Worm (Caenorhabditis elegans) whole organism, L4 larva: Measurements from ENCODE around the gene gcp-2.2.

Experiments used
- D1046.2 ChIP-seq: fragments of 200-800 bp; sonication (Bioruptor generic); IDR thresholded peaks from 2 replicates; pipeline ENCODE4 v1.3.6; 2022; ENCODE audit warnings: missing genetic modification characterization, missing compliant biosample characterization
- F26F4.8 ChIP-seq: fragments of 200-800 bp; sonication (Bioruptor generic); conservative IDR thresholded peaks from 2 replicates; pipeline ENCODE4 v1.3.6; 2022; ENCODE audit warnings: missing genetic modification characterization, missing compliant biosample characterization
- F44E2.7 ChIP-seq: fragments of 200-800 bp; sonication (Bioruptor generic); IDR thresholded peaks from 2 replicates; pipeline ENCODE4 v2.1.2; 2022; ENCODE audit warnings: missing genetic modification characterization, missing compliant biosample characterization
- F49E8.2 ChIP-seq: sonication (generic microtip); optimal IDR thresholded peaks from 2 replicates; lab custom pipeline; 2016; ENCODE audit warnings: missing compliant biosample characterization, mild to moderate bottlenecking, missing genetic modification characterization, borderline replicate concordance
- T26A8.4 ChIP-seq: fragments of 200-800 bp; sonication (Bioruptor generic); IDR thresholded peaks from 2 replicates; pipeline ENCODE4 v1.3.6; 2022; ENCODE audit warnings: missing genetic modification characterization, missing compliant biosample characterization
- Y5F2A.4 ChIP-seq: fragments of 200-800 bp; sonication (Bioruptor generic); optimal IDR thresholded peaks from 2 replicates; lab custom pipeline; 2018; ENCODE audit warnings: mild to moderate bottlenecking, missing genetic modification characterization, missing compliant biosample characterization
- ZK337.2 ChIP-seq: fragments of 200-800 bp; sonication (Bioruptor generic); IDR thresholded peaks from 2 replicates; pipeline ENCODE4 v1.3.6; 2022; ENCODE audit warnings: missing genetic modification reagents, missing genetic modification characterization, missing compliant biosample characterization
- ZK546.5 ChIP-seq, 2 experiments: sonication (generic microtip); optimal IDR thresholded peaks; 2 replicates each; lab custom pipeline; 2017; ENCODE audit warnings: missing biosample characterization in 2 of 2, missing genetic modification characterization in 2 of 2
- ama-1 ChIP-seq: fragments of 150-350 bp; optimal IDR thresholded peaks from 2 replicates; lab custom pipeline; 2014; ENCODE audit warnings: inconsistent platforms, mixed read lengths
- attf-4 ChIP-seq: sonication (generic microtip); optimal IDR thresholded peaks from 3 replicates; lab custom pipeline; 2017; ENCODE audit warnings: missing biosample characterization, missing genetic modification characterization
- ceh-28 ChIP-seq: fragments of 150-350 bp; optimal IDR thresholded peaks from 2 replicates; lab custom pipeline; 2014; ENCODE audit warnings: missing biosample characterization, missing genetic modification reagents, missing genetic modification characterization
- ceh-62 ChIP-seq: sonication (generic microtip); optimal IDR thresholded peaks from 2 replicates; lab custom pipeline; 2017; ENCODE audit warnings: missing biosample characterization, missing genetic modification characterization
- ceh-82 ChIP-seq: sonication (generic microtip); optimal IDR thresholded peaks from 2 replicates; lab custom pipeline; 2017; ENCODE audit warnings: missing biosample characterization, missing genetic modification characterization
- cey-2 ChIP-seq: sonication (generic microtip); optimal IDR thresholded peaks from 3 replicates; lab custom pipeline; 2017; ENCODE audit warnings: missing genetic modification characterization, mild to moderate bottlenecking, missing compliant biosample characterization, antibody characterized with exemption, borderline replicate concordance; ENCODE audit not compliant: insufficient read depth
- ctbp-1 ChIP-seq: fragments of 200-800 bp; sonication (Bioruptor generic); IDR thresholded peaks from 2 replicates; pipeline ENCODE4 v1.3.6; 2022; ENCODE audit warnings: missing genetic modification reagents, missing genetic modification characterization, missing compliant biosample characterization
- daf-16 ChIP-seq, 3 experiments: sonication (generic microtip); optimal IDR thresholded peaks; 2 replicates each; lab custom pipeline; 2016 to 2017; ENCODE audit warnings: missing genetic modification characterization in 3 of 3, missing genetic modification reagents in 3 of 3, mild to moderate bottlenecking in 2 of 3, missing compliant biosample characterization in 2 of 3, missing biosample characterization in 1 of 3, moderate library complexity in 1 of 3
- daf-19 ChIP-seq: fragments of 200-800 bp; sonication (Bioruptor generic); conservative IDR thresholded peaks from 2 replicates; pipeline ENCODE4 v1.3.6; 2022; ENCODE audit warnings: missing genetic modification characterization, missing compliant biosample characterization
- dmd-9 ChIP-seq: fragments of 200-800 bp; sonication (Bioruptor generic); IDR thresholded peaks from 2 replicates; pipeline ENCODE4 v1.3.6; 2022; ENCODE audit warnings: missing genetic modification reagents, missing genetic modification characterization, missing compliant biosample characterization
- duxl-1 ChIP-seq: sonication (generic microtip); optimal IDR thresholded peaks from 2 replicates; lab custom pipeline; 2016; ENCODE audit warnings: mild to moderate bottlenecking, missing genetic modification characterization, moderate library complexity, missing compliant biosample characterization; ENCODE audit not compliant: poor library complexity
- fkh-10 ChIP-seq: fragments of 150-350 bp; optimal IDR thresholded peaks from 2 replicates; lab custom pipeline; 2014; ENCODE audit warnings: missing biosample characterization, missing genetic modification reagents, missing genetic modification characterization
- fos-1 ChIP-seq: fragments of 150-350 bp; optimal IDR thresholded peaks from 2 replicates; lab custom pipeline; 2014; ENCODE audit warnings: missing biosample characterization, missing genetic modification characterization
- gei-8 ChIP-seq: fragments of 200-800 bp; sonication (Bioruptor generic); optimal IDR thresholded peaks from 2 replicates; lab custom pipeline; 2018; ENCODE audit warnings: mild to moderate bottlenecking, missing genetic modification characterization, missing compliant biosample characterization
- hif-1 ChIP-seq, 2 experiments: sonication (generic microtip); optimal IDR thresholded peaks; 2 replicates each; lab custom pipeline; 2016 to 2017; ENCODE audit warnings: missing compliant biosample characterization in 2 of 2, missing genetic modification characterization in 2 of 2, missing genetic modification reagents in 2 of 2, missing genotype in 2 of 2, mild to moderate bottlenecking in 1 of 2
- hlh-30 ChIP-seq: sonication (generic microtip); optimal IDR thresholded peaks from 2 replicates; lab custom pipeline; 2017; ENCODE audit warnings: antibody characterized with exemption, mild to moderate bottlenecking, missing genetic modification characterization, missing compliant biosample characterization; ENCODE audit not compliant: insufficient read depth
- hmg-1.1 ChIP-seq: fragments of 200-800 bp; sonication (Bioruptor generic); IDR thresholded peaks from 2 replicates; pipeline ENCODE4 v1.3.6; 2022; ENCODE audit warnings: missing genetic modification reagents, missing genetic modification characterization, missing compliant biosample characterization
- lin-13 ChIP-seq: fragments of 150-350 bp; optimal IDR thresholded peaks from 2 replicates; lab custom pipeline; 2014; ENCODE audit warnings: missing biosample characterization, missing genetic modification reagents, missing genetic modification characterization
- lin-15B ChIP-seq: fragments of 150-350 bp; sonication (generic microtip); optimal IDR thresholded peaks from 3 replicates; lab custom pipeline; 2014; ENCODE audit warnings: missing biosample characterization, missing genetic modification characterization
- lin-39 ChIP-seq: fragments of 150-350 bp; optimal IDR thresholded peaks from 2 replicates; lab custom pipeline; 2014; ENCODE audit warnings: missing biosample characterization, missing genetic modification reagents, missing genetic modification characterization
- lsy-2 ChIP-seq, 2 experiments: fragments of 150-350 bp in 1 of 2; sonication (generic microtip) in 1 of 2; optimal IDR thresholded peaks; 2 replicates each; lab custom pipeline; 2014 to 2017; ENCODE audit warnings: missing biosample characterization in 2 of 2, missing genetic modification characterization in 2 of 2
- mdl-1 ChIP-seq, 2 experiments: fragments of 150-350 bp in 1 of 2; sonication (generic microtip) in 1 of 2; optimal IDR thresholded peaks; 2 replicates each; lab custom pipeline; 2014 to 2017; ENCODE audit warnings: missing biosample characterization in 2 of 2, missing genetic modification characterization in 2 of 2
- mep-1 ChIP-seq: fragments of 150-350 bp; sonication (generic microtip); optimal IDR thresholded peaks from 3 replicates; lab custom pipeline; 2014; ENCODE audit warnings: missing biosample characterization, missing genetic modification characterization
- mes-2 ChIP-seq: sonication (generic microtip); optimal IDR thresholded peaks from 2 replicates; lab custom pipeline; 2016; ENCODE audit warnings: missing genotype, mild to moderate bottlenecking, missing genetic modification characterization, missing compliant biosample characterization; ENCODE audit not compliant: poor library complexity, severe bottlenecking
- mxl-2 ChIP-seq: fragments of 200-800 bp; sonication (Bioruptor generic); conservative IDR thresholded peaks from 2 replicates; pipeline ENCODE4 v1.3.6; 2022; ENCODE audit warnings: missing genetic modification reagents, missing genetic modification characterization, missing compliant biosample characterization
- mxl-3 ChIP-seq: fragments of 200-800 bp; sonication (Bioruptor generic); optimal IDR thresholded peaks from 2 replicates; lab custom pipeline; 2018; ENCODE audit warnings: mild to moderate bottlenecking, missing genetic modification characterization, missing compliant biosample characterization
- nhr-102 ChIP-seq: sonication (generic microtip); optimal IDR thresholded peaks from 2 replicates; lab custom pipeline; 2016; ENCODE audit warnings: mild to moderate bottlenecking, missing genetic modification characterization, moderate library complexity, missing compliant biosample characterization
- nhr-237 ChIP-seq: sonication (generic microtip); optimal IDR thresholded peaks from 2 replicates; lab custom pipeline; 2017; ENCODE audit warnings: missing biosample characterization, missing genetic modification characterization
- nhr-25 ChIP-seq: sonication (generic microtip); optimal IDR thresholded peaks from 2 replicates; lab custom pipeline; 2017; ENCODE audit warnings: missing genetic modification characterization, mild to moderate bottlenecking, missing compliant biosample characterization, antibody characterized with exemption, moderate library complexity, borderline replicate concordance; ENCODE audit not compliant: insufficient read depth
- nhr-41 ChIP-seq: fragments of 200-800 bp; sonication (Bioruptor generic); IDR thresholded peaks from 2 replicates; pipeline ENCODE4 v1.3.6; 2022; ENCODE audit warnings: missing genetic modification reagents, missing genetic modification characterization, missing compliant biosample characterization
- nhr-48 ChIP-seq: sonication (generic microtip); optimal IDR thresholded peaks from 2 replicates; lab custom pipeline; 2016; ENCODE audit warnings: mild to moderate bottlenecking, missing genetic modification characterization, missing compliant biosample characterization
- nhr-6 ChIP-seq: fragments of 150-350 bp; optimal IDR thresholded peaks from 2 replicates; lab custom pipeline; 2014; ENCODE audit warnings: missing biosample characterization, missing genetic modification characterization
- nhr-76 ChIP-seq: fragments of 150-350 bp; optimal IDR thresholded peaks from 2 replicates; lab custom pipeline; 2014; ENCODE audit warnings: missing biosample characterization, missing genetic modification characterization
- php-3 ChIP-seq: fragments of 200-800 bp; sonication (Bioruptor generic); IDR thresholded peaks from 2 replicates; pipeline ENCODE4 v1.3.6; 2022; ENCODE audit warnings: missing genetic modification reagents, missing genetic modification characterization, missing compliant biosample characterization
- set-16 ChIP-seq: fragments of 200-800 bp; sonication (Bioruptor generic); IDR thresholded peaks from 2 replicates; pipeline ENCODE4 v1.3.6; 2022; ENCODE audit warnings: missing genetic modification reagents, missing genetic modification characterization, missing compliant biosample characterization
- skn-1 ChIP-seq: fragments of 150-350 bp; optimal IDR thresholded peaks from 2 replicates; lab custom pipeline; 2014; ENCODE audit warnings: missing biosample characterization, missing genetic modification characterization
- unc-39 ChIP-seq: sonication (generic microtip); optimal IDR thresholded peaks from 2 replicates; lab custom pipeline; 2017; ENCODE audit warnings: missing biosample characterization, missing genetic modification characterization
- zag-1 ChIP-seq: fragments of 150-350 bp; optimal IDR thresholded peaks from 2 replicates; lab custom pipeline; 2014; ENCODE audit warnings: missing biosample characterization, missing genetic modification characterization
- ztf-7 ChIP-seq: fragments of 150-350 bp; optimal IDR thresholded peaks from 2 replicates; lab custom pipeline; 2014; ENCODE audit warnings: missing biosample characterization, missing genetic modification characterization

gcp-2.2 gene

ce11 chrX:11519016-11519509 lies 18.5 kb upstream of the gcp-2.2 start, which contains the start of gene hpo-34 (continued):
- no peak for TF ChIP-seq mxl-2 (GFP tag; lab: Robert Waterston, UW)
- no peak for TF ChIP-seq ZK546.5 (tag; optimal IDR thresholded peaks at IDR 0.05; lab: Kevin White, UChicago)

DNA sequence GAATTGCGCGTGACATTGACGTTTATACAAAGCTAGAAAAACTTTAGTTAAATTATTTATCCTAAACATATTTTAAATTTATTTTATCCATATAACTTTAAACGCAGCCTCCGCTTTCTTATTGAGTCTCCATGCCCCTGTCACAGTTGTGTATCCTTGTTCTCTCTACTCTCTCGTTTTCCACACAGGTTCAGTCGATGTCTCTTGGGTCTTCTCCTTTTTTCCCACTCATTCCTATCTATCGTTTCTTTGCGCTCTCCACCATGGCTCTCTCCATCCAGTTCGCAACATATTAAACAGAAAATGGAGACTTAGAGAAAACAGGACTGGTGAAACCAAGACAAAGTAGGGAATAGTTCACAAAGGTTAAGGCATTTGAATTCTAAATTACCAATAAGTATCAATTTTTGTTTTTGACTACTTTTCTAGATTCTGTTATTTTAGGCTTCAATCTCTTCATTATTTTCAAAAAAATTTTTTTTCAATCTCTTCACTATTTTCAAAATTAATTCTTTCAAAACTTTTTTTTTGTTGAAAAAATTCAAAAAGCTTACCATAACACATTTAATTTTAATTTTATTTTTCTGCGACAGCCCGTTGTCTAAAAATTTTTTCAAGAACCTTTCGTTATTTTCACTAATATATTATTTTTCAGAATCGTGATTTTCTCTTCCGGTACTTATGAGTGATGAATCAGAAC lies 15.3 kb upstream of the gcp-2.2 start, which contains the start of gene sdc-2:
Gene sdc-2, plus strand, starts transcription at position 650 of the 700 bp plus-strand sequence.
- TF ChIP-seq fkh-10 (GFP tag; lab: Kevin White, UChicago) (peak; percentile 61), dmd-9 (GFP tag; lab: Robert Waterston, UW) (no peak), lin-15B (tag; lab: Kevin White, UChicago) (no peak), ctbp-1 (GFP tag; lab: Robert Waterston, UW) (peak; percentile 53; the same call in 1 of the 2 replicates), mxl-3 (peak; percentile 57), ztf-7 (no peak), lsy-2 (tag; optimal IDR thresholded peaks at IDR 0.05; lab: Kevin White, UChicago) (peak in 1 of 2 experiments; percentile 55), nhr-25 (no peak), skn-1 (no peak), ceh-28 (tag; lab: Kevin White, UChicago) (peak; percentile 17), nhr-76 (no peak), lin-13 (GFP tag; lab: Kevin White, UChicago) (peak; percentile 79), ceh-62 (tag; lab: Kevin White, UChicago) (no peak), mdl-1 (tag; optimal IDR thresholded peaks at IDR 0.05; lab: Kevin White, UChicago) (peak in 1 of 2 experiments; percentile 49), nhr-237 (peak; percentile 20), nhr-6 (tag; lab: Kevin White, UChicago) (peak; percentile 80), F49E8.2 (tag; lab: Kevin White, UChicago) (no peak), daf-19 (no peak), fos-1 (tag; lab: Kevin White, UChicago) (no peak), duxl-1 (tag; lab: Kevin White, UChicago) (peak; percentile 87), daf-16 (GFP tag; optimal IDR thresholded peaks at IDR 0.05; lab: Kevin White, UChicago) (peak in 1 of 2 experiments; percentile 82), daf-16 (tag; optimal IDR thresholded peaks at IDR 0.05; lab: Kevin White, UChicago) (peak; percentile 87), attf-4 (tag; lab: Kevin White, UChicago) (no peak), mes-2 (peak; percentile 88), nhr-41 (no peak; the same call in 1 of the 2 replicates), nhr-102 (peak; percentile 91), nhr-48 (tag; lab: Kevin White, UChicago) (no peak), hmg-1.1 (GFP tag; lab: Robert Waterston, UW) (peak; percentile 90), ceh-82 (tag; lab: Kevin White, UChicago) (no peak), D1046.2 (no peak), mep-1 (tag; lab: Kevin White, UChicago) (peak; percentile 97), cey-2 (tag; lab: Kevin White, UChicago) (no peak), hlh-30 (tag; lab: Kevin White, UChicago) (peak; percentile 80), F44E2.7 (GFP tag; lab: Robert Waterston, UW) (no peak), set-16 (GFP tag; lab: Robert Waterston, UW) (no peak), ama-1 (lab: Kevin White, UChicago) (no peak), lin-39 (no peak), gei-8 (GFP tag; lab: Kevin White, UChicago) (no peak), php-3 (peak; percentile 50; the same call in 1 of the 2 replicates), T26A8.4 (GFP tag; lab: Robert Waterston, UW) (peak; percentile 78), Y5F2A.4 (GFP tag; lab: Kevin White, UChicago) (no peak), unc-39 (tag; lab: Kevin White, UChicago) (no peak), hif-1 (tag; optimal IDR thresholded peaks at IDR 0.05; lab: Kevin White, UChicago) (peak in 1 of 2 experiments; percentile 36), F26F4.8 (no peak), ZK337.2 (GFP tag; lab: Robert Waterston, UW) (no peak), zag-1 (tag; lab: Kevin White, UChicago) (no peak)
